Worm (Caenorhabditis elegans) whole organism, L4/young adult: ENCODE results near the gene gba-1.

ENCODE experiments used
- W03F9.2 ChIP-seq: fragments of 150-350 bp; optimal IDR thresholded peaks from 2 replicates; lab custom pipeline; 2014; ENCODE audit warnings: missing biosample characterization, missing genetic modification characterization
- dao-5 ChIP-seq: sonication (generic microtip); optimal IDR thresholded peaks from 2 replicates; lab custom pipeline; 2016; ENCODE audit warnings: missing genotype, missing genetic modification characterization, moderate library complexity, missing compliant biosample characterization
- him-1 ChIP-seq: sonication (generic microtip); optimal IDR thresholded peaks from 2 replicates; lab custom pipeline; 2016; ENCODE audit warnings: missing genotype, missing genetic modification reagents, missing genetic modification characterization, missing compliant biosample characterization

gba-1 gene

ce11 chrII:2175367-2175766, 1.2 kb upstream of the gba-1 start, which contains the start of gene C33C12.7:
C33C12.7 (minus strand) TSS chrII:2175467.
- TF ChIP-seq him-1 (tag; lab: Kevin White, UChicago): no peak
- TF ChIP-seq dao-5 (tag; lab: Kevin White, UChicago): no peak
- TF ChIP-seq W03F9.2: no peak

ce11 chrII:2177735-2178134, 1.2 kb downstream of the gba-1 start:
- TF ChIP-seq W03F9.2 (no peak), him-1 (tag; lab: Kevin White, UChicago) (no peak), dao-5 (tag; lab: Kevin White, UChicago) (no peak)

ce11 chrII:2186329-2186728, 9.8 kb downstream of the gba-1 start, which contains the start of gene gba-2:
gba-2 (minus strand) TSS chrII:2186434.
- TF ChIP-seq dao-5 (tag; lab: Kevin White, UChicago): no peak
- no peak for TF ChIP-seq W03F9.2
- TF ChIP-seq him-1 (tag; lab: Kevin White, UChicago): no peak

- no peak for TF ChIP-seq dao-5 (tag; lab: Kevin White, UChicago)
- no peak for TF ChIP-seq W03F9.2
- no peak for TF ChIP-seq him-1 (tag; lab: Kevin White, UChicago)
Observed at ce11 chrII:2186730-2187129, 10.2 kb downstream of the gba-1 start.

ce11 chrII:2189357-2189756, 12.8 kb downstream of the gba-1 start, which contains the start of gene mtq-2:
mtq-2 (minus strand) TSS chrII:2189457.
- TF ChIP-seq him-1 (tag; lab: Kevin White, UChicago): no peak
- no peak for TF ChIP-seq dao-5 (tag; lab: Kevin White, UChicago)
- TF ChIP-seq W03F9.2: no peak

ce11 chrII:2190522-2190921, 14.0 kb downstream of the gba-1 start:
- no peak for TF ChIP-seq W03F9.2
- no peak for TF ChIP-seq him-1 (tag; lab: Kevin White, UChicago)
- no peak for TF ChIP-seq dao-5 (tag; lab: Kevin White, UChicago)

ce11 chrII:2191383-2191782, 14.8 kb downstream of the gba-1 start:
- TF ChIP-seq W03F9.2 (no peak), him-1 (tag; lab: Kevin White, UChicago) (no peak), dao-5 (tag; lab: Kevin White, UChicago) (no peak)

ce11 chrII:2192267-2192666, 15.7 kb downstream of the gba-1 start:
- no peak for TF ChIP-seq dao-5 (tag; lab: Kevin White, UChicago)
- TF ChIP-seq him-1 (tag; lab: Kevin White, UChicago): no peak
- TF ChIP-seq W03F9.2: no peak

ce11 chrII:2195541-2195940, 19.0 kb downstream of the gba-1 start:
- no peak for TF ChIP-seq W03F9.2
- no peak for TF ChIP-seq dao-5 (tag; lab: Kevin White, UChicago)
- no peak for TF ChIP-seq him-1 (tag; lab: Kevin White, UChicago)

ce11 chrII:2196742-2197141, 20.2 kb downstream of the gba-1 start:
- no peak for TF ChIP-seq him-1 (tag; lab: Kevin White, UChicago)
- TF ChIP-seq W03F9.2: no peak
- no peak for TF ChIP-seq dao-5 (tag; lab: Kevin White, UChicago)

- TF ChIP-seq dao-5 (tag; lab: Kevin White, UChicago) (no peak), him-1 (tag; lab: Kevin White, UChicago) (peak; percentile 7)
Observed at ce11 chrII:2197555-2198288, 21.2 kb downstream of the gba-1 start, which contains the start of gene C33C12.1. C33C12.1 (plus strand) TSS chrII:2198238.

ce11 chrII:2202147-2202546, 25.6 kb downstream of the gba-1 start:
- TF ChIP-seq dao-5 (tag; lab: Kevin White, UChicago) (no peak), W03F9.2 (no peak), him-1 (tag; lab: Kevin White, UChicago) (no peak)

ce11 chrII:2204077-2204476, 27.5 kb downstream of the gba-1 start, which contains the start of gene Y59C2A.2:
Y59C2A.2 (minus strand) TSS chrII:2204137.
- TF ChIP-seq W03F9.2 (no peak), him-1 (tag; lab: Kevin White, UChicago) (no peak), dao-5 (tag; lab: Kevin White, UChicago) (no peak)

- no peak for TF ChIP-seq dao-5 (tag; lab: Kevin White, UChicago)
- TF ChIP-seq W03F9.2: no peak
- no peak for TF ChIP-seq him-1 (tag; lab: Kevin White, UChicago)
Observed at ce11 chrII:2206064-2206722, 29.7 kb downstream of the gba-1 start.
